Worm (Caenorhabditis elegans): ENCODE data around the gene aldo-2.

aldo-2 gene

DNA sequence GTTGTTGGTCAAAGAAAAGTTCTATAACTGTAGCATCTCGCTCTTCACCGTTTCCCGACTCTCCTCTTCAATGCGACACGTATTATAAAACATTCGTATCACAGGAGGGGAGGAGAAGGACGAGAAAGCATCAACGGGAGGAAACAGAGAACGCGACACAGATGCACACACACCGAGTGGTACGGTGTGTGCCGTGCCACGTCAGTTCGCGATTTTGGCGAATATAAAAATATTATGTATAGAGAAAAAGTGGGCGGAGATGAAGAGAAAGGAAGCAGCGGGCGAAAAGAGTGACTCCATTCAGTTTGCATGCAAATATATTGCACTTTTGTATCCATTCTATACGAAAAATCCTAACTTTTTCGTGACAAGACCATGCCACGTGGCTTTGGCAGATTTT, 38.3 kb upstream of the aldo-2 start (continued):
- TF ChIP-seq rec-8 (tag; optimal IDR thresholded peaks at IDR 0.05) = no peak
- no peak for TF ChIP-seq F23B12.7 (tag; optimal IDR thresholded peaks at IDR 0.05; ENCODE audit: insufficient read depth)
- no peak for TF ChIP-seq lsy-27 (tag; optimal IDR thresholded peaks at IDR 0.05; ENCODE audit: borderline replicate concordance, insufficient read depth)
- no peak for TF ChIP-seq Y56A3A.18 (GFP tag; IDR thresholded peaks at IDR 0.05)
- TF ChIP-seq pha-4 (tag; optimal IDR thresholded peaks at IDR 0.05) = no peak

DNA sequence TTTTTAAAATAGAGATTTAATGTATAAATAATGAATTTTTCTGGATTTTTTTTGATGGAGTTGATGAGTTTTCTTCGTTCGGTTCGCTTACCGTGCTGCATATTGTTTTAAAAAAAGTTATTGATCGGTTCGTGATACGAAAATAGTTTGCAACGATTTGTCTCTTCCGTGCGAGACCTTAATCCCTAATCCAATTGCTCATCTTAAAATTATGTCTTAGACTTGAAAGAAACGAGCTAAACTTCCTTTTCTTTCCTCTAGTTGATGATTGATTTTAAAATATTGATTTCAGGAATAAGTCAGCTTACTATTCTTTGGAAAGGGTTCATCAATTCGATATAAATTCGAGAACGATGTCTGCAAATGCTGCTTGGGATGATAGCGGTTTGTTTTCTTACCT, 32.0 kb upstream of the aldo-2 start, which contains the start of gene C28H8.3:
Gene C28H8.3, plus strand, starts transcription at position 293 of the 400 bp plus-strand sequence.
- TF ChIP-seq nfyb-1 (GFP tag; IDR thresholded peaks at IDR 0.05) = peak; percentile 40; the same call in 1 of the 2 replicates
- TF ChIP-seq hsf-1 (GFP tag; IDR thresholded peaks at IDR 0.05) = peak; percentile 53
- no peak for TF ChIP-seq lin-26 (GFP tag; IDR thresholded peaks at IDR 0.05)
- TF ChIP-seq dox-1 (GFP tag; IDR thresholded peaks at IDR 0.05) = no peak
- peak; percentile 19; the same call in 1 of the 2 replicates for TF ChIP-seq hmg-1.2 (GFP tag; IDR thresholded peaks at IDR 0.05)

DNA sequence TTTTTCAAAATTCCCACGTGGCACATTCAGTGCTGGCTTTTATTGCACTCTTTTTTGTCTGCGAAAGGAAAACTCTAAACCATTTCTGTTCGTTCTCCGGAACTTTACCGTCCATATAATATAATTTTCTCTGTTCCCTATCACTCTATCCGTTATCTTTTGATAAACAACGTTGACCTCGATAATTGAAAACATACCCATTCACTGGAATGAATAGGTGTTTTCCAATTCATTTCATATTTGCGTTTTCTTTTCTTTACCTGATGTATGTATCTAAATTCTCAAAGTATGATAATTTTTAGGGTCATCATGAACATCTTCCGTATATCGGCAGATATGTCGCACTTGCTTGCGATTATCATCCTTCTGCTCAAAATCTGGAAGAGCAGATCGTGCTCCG, 30.3 kb upstream of the aldo-2 start, which contains the start of gene erd-2.2:
Gene erd-2.2, plus strand, starts transcription at position 301 of the 400 bp plus-strand sequence.
- TF ChIP-seq hlh-12 (tag; optimal IDR thresholded peaks at IDR 0.05) = no peak
- no peak for TF ChIP-seq F10E7.11 (tag; optimal IDR thresholded peaks at IDR 0.05)
- no peak for TF ChIP-seq chd-7 (tag; optimal IDR thresholded peaks at IDR 0.05)
- no peak for TF ChIP-seq lin-26 (GFP tag; IDR thresholded peaks at IDR 0.05)
- no peak for TF ChIP-seq egl-18 (GFP tag; IDR thresholded peaks at IDR 0.05)
- TF ChIP-seq efl-1 (GFP tag; optimal IDR thresholded peaks at IDR 0.05) = no peak
- TF ChIP-seq B0035.1 (tag; optimal IDR thresholded peaks at IDR 0.05) = no peak
- TF ChIP-seq K12H6.12 (tag; optimal IDR thresholded peaks at IDR 0.05) = no peak
- no peak for TF ChIP-seq rcor-1 (GFP tag; IDR thresholded peaks at IDR 0.05)
- no peak for TF ChIP-seq nfyb-1 (GFP tag; IDR thresholded peaks at IDR 0.05)

DNA sequence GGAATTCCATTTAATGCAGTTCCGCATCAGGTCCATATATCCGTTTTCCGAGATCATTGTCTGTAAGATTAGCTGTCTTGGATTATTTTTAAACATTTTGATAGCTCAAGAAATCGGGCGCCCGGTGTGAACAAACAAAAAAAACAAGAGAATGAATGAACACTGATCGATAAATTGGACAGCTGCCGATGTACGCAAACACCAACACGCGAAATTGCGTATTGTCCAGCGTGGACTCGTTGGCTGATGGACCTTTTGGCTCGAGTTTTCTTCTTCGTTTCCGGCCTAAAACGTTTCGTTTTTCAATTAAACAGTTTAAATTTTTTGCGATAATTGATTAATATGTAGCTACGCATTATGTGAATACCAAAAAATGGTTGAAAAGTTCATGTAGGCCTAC, 29.6 kb upstream of the aldo-2 start, which contains the start of gene dpff-1:
Gene dpff-1, minus strand, starts transcription at position 288 of the 400 bp plus-strand sequence.
- TF ChIP-seq F33H1.4 (GFP tag; IDR thresholded peaks at IDR 0.05) (peak; percentile 19; the same call in 1 of the 2 replicates), hmg-1.2 (GFP tag; IDR thresholded peaks at IDR 0.05) (peak; percentile 19; the same call in 1 of the 2 replicates), mxl-1 (tag; optimal IDR thresholded peaks at IDR 0.05) (no peak), nfyb-1 (GFP tag; IDR thresholded peaks at IDR 0.05) (0 out of 2 replicates have a peak, but pooled peaks have one; percentile 27)

DNA sequence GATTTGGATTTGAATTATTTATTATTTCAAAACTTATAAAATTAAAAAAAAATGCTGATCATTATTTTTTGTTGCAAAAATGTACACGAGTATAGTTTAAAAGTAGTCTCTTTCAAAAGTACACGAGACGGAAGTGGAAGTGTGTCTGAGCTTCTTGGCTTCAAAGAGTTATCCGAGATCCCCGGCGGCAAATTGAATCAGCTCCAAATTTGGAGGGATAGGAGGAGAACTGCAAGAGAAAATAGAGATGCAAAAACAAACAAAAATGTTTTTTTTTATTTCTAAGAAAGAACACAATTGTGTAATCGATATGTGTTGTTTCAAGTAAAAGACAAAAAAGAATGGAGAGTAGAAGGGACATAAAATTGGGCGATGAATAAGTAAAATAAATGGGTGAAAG, 26.1 kb upstream of the aldo-2 start:
- no peak for TF ChIP-seq sptf-2 (GFP tag; optimal IDR thresholded peaks at IDR 0.05)
- no peak for TF ChIP-seq snpc-1.1 (tag; optimal IDR thresholded peaks at IDR 0.05; ENCODE audit: insufficient read depth)
- TF ChIP-seq nhr-90 (tag; optimal IDR thresholded peaks at IDR 0.05) = no peak
- TF ChIP-seq nhr-179 (tag; optimal IDR thresholded peaks at IDR 0.05) = no peak

DNA sequence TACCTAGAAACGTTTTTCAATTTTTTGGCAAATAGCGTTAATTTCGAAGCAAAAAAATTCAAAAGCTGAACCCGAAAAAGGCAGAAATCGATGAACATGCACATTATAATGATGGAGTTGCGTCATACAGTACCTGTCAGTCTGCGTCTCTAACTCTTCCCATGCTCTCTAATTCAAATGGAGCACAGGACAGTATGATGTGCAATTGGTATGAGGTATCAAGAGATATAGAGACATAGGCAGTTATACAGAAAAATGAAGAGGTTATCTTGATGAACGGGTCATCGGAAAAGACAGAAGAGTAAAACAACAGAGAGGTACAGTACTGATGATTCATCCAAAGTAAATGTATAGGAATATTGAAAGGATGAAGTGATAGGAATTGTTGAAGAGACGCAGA, 24.3 kb upstream of the aldo-2 start:
- TF ChIP-seq nhr-80 (tag; optimal IDR thresholded peaks at IDR 0.05) (peak; percentile 28), C17E4.6 (GFP tag; IDR thresholded peaks at IDR 0.05) (no peak), ztf-3 (GFP tag; optimal IDR thresholded peaks at IDR 0.05) (no peak), hmg-1.2 (GFP tag; IDR thresholded peaks at IDR 0.05) (peak; percentile 61; the same call in 1 of the 2 replicates)

DNA sequence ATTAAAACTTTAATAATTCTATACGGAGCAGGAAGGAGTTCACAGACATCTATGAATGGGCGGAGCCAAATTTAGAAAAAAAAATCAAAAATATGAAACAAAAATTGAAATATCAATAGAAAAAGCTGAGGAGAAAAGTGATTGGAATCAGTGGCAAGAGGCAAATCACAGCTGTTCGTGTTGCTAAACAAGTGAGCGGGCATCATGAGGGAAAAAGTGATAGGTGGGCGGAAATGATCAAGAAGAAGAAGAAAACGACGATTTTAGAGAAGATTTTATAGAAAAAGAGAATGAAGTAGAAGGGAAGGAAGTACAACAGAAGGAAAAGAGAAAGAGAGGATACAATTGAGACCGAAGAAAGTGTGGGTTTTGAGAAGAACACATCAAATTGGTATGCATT, 22.2 kb upstream of the aldo-2 start:
- TF ChIP-seq madf-10 (tag; optimal IDR thresholded peaks at IDR 0.05) (no peak), ceh-91 (GFP tag; IDR thresholded peaks at IDR 0.05) (no peak), aptf-3 (GFP tag; IDR thresholded peaks at IDR 0.05) (no peak), ceh-58 (GFP tag; IDR thresholded peaks at IDR 0.05) (no peak), Y79H2A.3 (GFP tag; conservative IDR thresholded peaks at IDR 0.05) (no peak), bed-2 (GFP tag; IDR thresholded peaks at IDR 0.05) (no peak), Y95B8A.8 (GFP tag; IDR thresholded peaks at IDR 0.05) (no peak), nhr-90 (tag; optimal IDR thresholded peaks at IDR 0.05) (no peak), bed-1 (GFP tag; IDR thresholded peaks at IDR 0.05) (no peak)

All from whole organism, young adult.